Worm (Caenorhabditis elegans): ENCODE results near the gene str-180.

Gene str-180

DNA sequence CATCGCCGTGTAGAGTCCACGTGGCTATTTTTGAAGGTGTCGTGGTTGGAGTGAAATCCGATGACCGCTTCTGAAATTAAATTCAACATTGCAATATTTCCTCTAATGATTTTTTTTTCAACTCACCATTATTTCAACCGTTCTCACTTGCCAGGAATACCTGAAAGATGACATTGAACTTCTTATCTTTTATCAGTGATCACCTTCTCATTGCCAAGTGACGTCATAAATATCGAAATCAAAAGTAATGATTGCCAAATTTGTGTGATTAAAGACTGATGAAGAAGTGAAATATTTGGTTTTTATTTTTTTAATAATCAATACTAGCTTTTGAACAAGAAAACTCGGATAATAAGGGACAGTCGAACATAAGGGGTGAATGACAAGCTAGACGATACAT is 38.1 kb upstream of the str-180 start, which contains the start of gene W02F12.4 (continued):
- TF ChIP-seq lin-13 (GFP tag; optimal IDR thresholded peaks at IDR 0.05) (no peak), sma-9 (GFP tag; optimal IDR thresholded peaks at IDR 0.05) (peak; percentile 72), sma-9 (tag; optimal IDR thresholded peaks at IDR 0.05) (no peak), unc-39 (tag; optimal IDR thresholded peaks at IDR 0.05) (no peak), mab-5 (tag; optimal IDR thresholded peaks at IDR 0.05) (no peak), unc-55 (GFP tag; optimal IDR thresholded peaks at IDR 0.05) (no peak), skn-1 (tag; optimal IDR thresholded peaks at IDR 0.05) (peak; percentile 65), unc-62 (GFP tag; optimal IDR thresholded peaks at IDR 0.05) (no peak), lsy-2 (tag; optimal IDR thresholded peaks at IDR 0.05) (no peak), blmp-1 (tag; optimal IDR thresholded peaks at IDR 0.05; ENCODE audit: insufficient read depth) (peak; percentile 53), nhr-12 (tag; optimal IDR thresholded peaks at IDR 0.05) (no peak), C34F6.9 (tag; optimal IDR thresholded peaks at IDR 0.05) (no peak), ama-1 (optimal IDR thresholded peaks at IDR 0.05) (no peak), peb-1 (tag; optimal IDR thresholded peaks at IDR 0.05) (no peak)

DNA sequence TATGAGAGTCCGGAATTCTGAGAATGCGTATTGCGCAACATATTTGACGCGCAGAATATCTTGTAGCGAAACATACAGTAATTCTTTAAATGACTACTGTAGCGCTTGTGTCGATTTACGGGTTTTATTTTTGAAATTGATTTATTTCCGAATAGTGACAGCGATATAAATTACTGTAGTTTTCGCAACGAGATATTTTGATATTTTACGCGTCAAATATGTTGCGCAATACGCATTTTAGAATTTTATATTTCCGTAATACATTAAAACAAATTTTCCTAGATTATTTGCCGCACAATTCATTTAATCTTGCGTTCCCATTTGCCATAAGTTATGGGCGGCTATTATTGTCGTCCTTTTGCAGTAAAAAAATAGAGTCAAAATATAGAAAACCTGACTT is 36.7 kb upstream of the str-180 start:
- no peak for TF ChIP-seq Y55F3AM.14 (GFP tag; optimal IDR thresholded peaks at IDR 0.05)
- TF ChIP-seq nhr-11 (tag; optimal IDR thresholded peaks at IDR 0.05) = no peak
- TF ChIP-seq crh-2 (tag; optimal IDR thresholded peaks at IDR 0.05) = no peak
- no peak for TF ChIP-seq ztf-4 (tag; optimal IDR thresholded peaks at IDR 0.05)
- TF ChIP-seq F13H6.1 (tag; optimal IDR thresholded peaks at IDR 0.05) = no peak

DNA sequence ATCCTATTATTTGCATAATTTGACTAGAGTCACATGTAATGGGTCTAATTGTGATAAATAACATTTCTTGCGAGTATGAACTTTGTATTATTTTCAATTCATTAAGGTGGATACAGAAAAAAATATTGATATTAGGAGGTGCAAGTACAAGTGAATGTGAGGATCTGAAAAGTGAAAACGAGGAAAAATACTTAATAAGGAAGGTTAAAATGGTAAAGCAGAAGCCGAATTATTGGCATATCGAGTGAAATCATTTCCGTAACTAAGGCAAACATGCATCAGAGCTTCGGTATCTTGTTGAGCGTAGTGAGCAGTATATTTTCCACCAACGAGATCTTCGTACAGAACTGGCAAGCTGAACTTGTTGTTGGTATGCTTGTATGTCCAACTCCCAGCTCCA is 35.8 kb upstream of the str-180 start:
- no peak for TF ChIP-seq mdl-1 (tag; optimal IDR thresholded peaks at IDR 0.05)
- no peak for TF ChIP-seq zag-1 (tag; optimal IDR thresholded peaks at IDR 0.05)
- TF ChIP-seq ztf-11 (tag; optimal IDR thresholded peaks at IDR 0.05) = no peak
- TF ChIP-seq alr-1 (tag; optimal IDR thresholded peaks at IDR 0.05) = no peak
- no peak for TF ChIP-seq skn-1 (tag; optimal IDR thresholded peaks at IDR 0.05)

DNA sequence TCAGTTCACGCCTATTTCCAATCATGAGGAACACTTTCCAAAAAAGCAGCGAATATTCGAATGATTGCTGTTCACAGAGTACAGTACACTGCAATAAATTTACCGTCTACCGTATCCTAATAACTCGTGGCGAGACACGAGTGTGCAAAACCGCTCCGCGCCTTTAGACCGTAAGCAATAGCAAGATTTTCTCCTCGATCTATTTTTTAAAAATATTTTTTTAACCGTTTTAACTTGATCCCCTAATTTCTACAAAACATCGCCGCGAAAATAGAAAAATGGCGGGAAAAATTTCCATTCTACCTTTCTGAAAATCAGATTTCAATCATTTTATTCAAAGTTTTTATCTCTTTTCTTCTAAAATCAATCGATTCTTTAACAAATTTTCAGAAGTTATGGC is 34.1 kb upstream of the str-180 start, which contains the start of gene era-1:
Gene era-1 (plus strand): TSS at position 366 of the 400 bp plus-strand sequence.
- TF ChIP-seq ceh-16 (tag; optimal IDR thresholded peaks at IDR 0.05) (no peak), nhr-237 (tag; optimal IDR thresholded peaks at IDR 0.05) (no peak), skn-1 (tag; optimal IDR thresholded peaks at IDR 0.05) (no peak)

DNA sequence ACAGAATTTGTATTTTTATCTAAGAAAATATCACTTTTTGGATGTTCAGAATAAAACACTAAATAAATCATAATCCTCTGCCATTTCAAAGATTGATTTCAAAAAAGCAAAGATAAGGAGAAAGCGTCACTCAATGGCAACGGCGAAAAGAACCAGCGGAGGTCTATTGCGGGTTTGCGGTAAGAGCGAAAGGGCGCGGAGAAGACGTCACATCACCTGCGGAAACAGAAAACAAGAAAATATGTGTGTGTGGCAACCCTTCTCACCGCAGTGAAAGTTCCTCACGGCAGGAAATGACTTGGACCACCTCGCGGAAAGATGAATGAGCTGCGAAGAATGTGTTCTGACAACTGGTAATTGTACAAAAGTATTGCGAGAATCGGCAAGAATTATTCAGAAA is 31.2 kb upstream of the str-180 start:
- TF ChIP-seq blmp-1 (tag; optimal IDR thresholded peaks at IDR 0.05; ENCODE audit: insufficient read depth) (peak; percentile 50), nhr-6 (tag; optimal IDR thresholded peaks at IDR 0.05) (no peak), egl-27 (tag; optimal IDR thresholded peaks at IDR 0.05) (no peak)

DNA sequence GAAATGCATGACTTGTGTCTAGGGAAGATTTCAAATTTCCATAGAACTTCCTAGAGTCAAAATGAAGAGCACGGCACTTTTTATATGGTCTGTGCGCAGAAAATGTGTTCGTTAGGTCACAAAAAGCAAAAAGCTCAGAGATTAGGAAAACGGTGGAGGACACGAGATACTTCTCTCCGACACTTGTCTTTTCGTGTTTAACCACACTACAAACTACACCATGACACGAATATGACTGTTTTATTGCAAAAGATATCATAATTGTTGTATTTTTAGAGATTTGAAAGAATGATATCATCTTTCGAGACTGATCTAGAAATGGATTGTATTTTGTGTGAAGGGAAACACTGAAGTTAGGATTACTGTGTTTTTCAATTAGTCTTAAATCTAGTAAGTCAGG is 30.4 kb upstream of the str-180 start:
- TF ChIP-seq nhr-21 (tag; optimal IDR thresholded peaks at IDR 0.05) = no peak
- TF ChIP-seq unc-55 (GFP tag; optimal IDR thresholded peaks at IDR 0.05) = no peak
- no peak for TF ChIP-seq R02D3.7 (tag; optimal IDR thresholded peaks at IDR 0.05)
- TF ChIP-seq ztf-4 (tag; optimal IDR thresholded peaks at IDR 0.05) = no peak
- TF ChIP-seq elt-3 (tag; optimal IDR thresholded peaks at IDR 0.05) = no peak
- no peak for TF ChIP-seq elt-1 (tag; optimal IDR thresholded peaks at IDR 0.05)
- TF ChIP-seq nhr-77 (tag; optimal IDR thresholded peaks at IDR 0.05) = no peak
- TF ChIP-seq nhr-129 (tag; optimal IDR thresholded peaks at IDR 0.05) = no peak
- TF ChIP-seq mab-5 (tag; optimal IDR thresholded peaks at IDR 0.05) = no peak

DNA sequence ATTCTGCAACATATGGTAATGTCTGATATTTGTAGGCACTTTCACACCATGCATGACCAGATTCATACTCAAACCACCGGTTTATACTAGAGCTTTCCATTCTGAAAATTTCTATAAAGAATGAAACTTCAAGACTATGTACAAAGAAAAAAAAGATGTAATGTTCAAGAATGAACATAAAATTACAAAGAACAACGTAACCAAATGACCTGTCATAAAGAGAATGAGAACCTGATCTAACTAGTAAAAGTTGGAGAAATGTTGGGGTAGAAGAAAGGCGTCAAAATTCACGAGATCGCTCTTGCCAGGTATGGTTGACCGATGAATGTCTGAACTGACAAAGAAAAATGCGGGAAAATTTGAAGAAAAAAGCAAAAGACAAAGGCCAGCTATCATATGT is 28.9 kb upstream of the str-180 start, which contains the start of gene W02F12.2:
Gene W02F12.2 (minus strand): TSS at position 101 of the 400 bp plus-strand sequence.
- TF ChIP-seq ZK546.5 (tag; optimal IDR thresholded peaks at IDR 0.05) = no peak
- no peak for TF ChIP-seq lin-13 (GFP tag; optimal IDR thresholded peaks at IDR 0.05)
- TF ChIP-seq gmeb-1 (tag; optimal IDR thresholded peaks at IDR 0.05) = no peak
- TF ChIP-seq R02D3.7 (tag; optimal IDR thresholded peaks at IDR 0.05) = no peak
- no peak for TF ChIP-seq peb-1 (tag; optimal IDR thresholded peaks at IDR 0.05)
- no peak for TF ChIP-seq zag-1 (tag; optimal IDR thresholded peaks at IDR 0.05)
- no peak for TF ChIP-seq blmp-1 (tag; optimal IDR thresholded peaks at IDR 0.05; ENCODE audit: insufficient read depth)
- no peak for TF ChIP-seq C34F6.9 (tag; optimal IDR thresholded peaks at IDR 0.05)
- TF ChIP-seq elt-3 (tag; optimal IDR thresholded peaks at IDR 0.05) = no peak
- no peak for TF ChIP-seq ceh-16 (tag; optimal IDR thresholded peaks at IDR 0.05)
- no peak for TF ChIP-seq nhr-77 (tag; optimal IDR thresholded peaks at IDR 0.05)
